Worm (Caenorhabditis elegans) whole organism, L4 larva: ENCODE results near the gene Y54G2A.10.

Experiments
- F26F4.8 ChIP-seq: fragments of 200-800 bp; sonication (Bioruptor generic); conservative IDR thresholded peaks from 2 replicates; pipeline ENCODE4 v1.3.6; 2022; ENCODE audit warnings: missing genetic modification characterization, missing compliant biosample characterization
- F37D6.2 ChIP-seq: sonication (generic microtip); optimal IDR thresholded peaks from 2 replicates; lab custom pipeline; 2016; ENCODE audit warnings: mild to moderate bottlenecking, missing genetic modification characterization, missing compliant biosample characterization
- Y105C5A.15 ChIP-seq: fragments of 200-800 bp; sonication (Bioruptor generic); IDR thresholded peaks from 2 replicates; pipeline ENCODE4 v1.3.6; 2022; ENCODE audit warnings: missing genetic modification characterization, missing compliant biosample characterization
- ZK337.2 ChIP-seq: fragments of 200-800 bp; sonication (Bioruptor generic); IDR thresholded peaks from 2 replicates; pipeline ENCODE4 v1.3.6; 2022; ENCODE audit warnings: missing genetic modification reagents, missing genetic modification characterization, missing compliant biosample characterization
- ZK546.5 ChIP-seq, 2 experiments: sonication (generic microtip); optimal IDR thresholded peaks; 2 replicates each; lab custom pipeline; 2017; ENCODE audit warnings: missing biosample characterization in 2 of 2, missing genetic modification characterization in 2 of 2
- ceh-20 ChIP-seq: fragments of 200-800 bp; sonication (Bioruptor generic); IDR thresholded peaks from 2 replicates; pipeline ENCODE4 v1.3.6; 2022; ENCODE audit warnings: missing genetic modification reagents, missing genetic modification characterization, missing compliant biosample characterization
- ctbp-1 ChIP-seq: fragments of 200-800 bp; sonication (Bioruptor generic); IDR thresholded peaks from 2 replicates; pipeline ENCODE4 v1.3.6; 2022; ENCODE audit warnings: missing genetic modification reagents, missing genetic modification characterization, missing compliant biosample characterization
- daf-16 ChIP-seq, 3 experiments: sonication (generic microtip); optimal IDR thresholded peaks; 2 replicates each; lab custom pipeline; 2016 to 2017; ENCODE audit warnings: missing genetic modification characterization in 3 of 3, missing genetic modification reagents in 3 of 3, mild to moderate bottlenecking in 2 of 3, missing compliant biosample characterization in 2 of 3, missing biosample characterization in 1 of 3, moderate library complexity in 1 of 3
- daf-8 ChIP-seq: fragments of 200-800 bp; sonication (Bioruptor generic); IDR thresholded peaks from 2 replicates; pipeline ENCODE4 v1.3.6; 2022; ENCODE audit warnings: missing genetic modification characterization, missing compliant biosample characterization
- dpl-1 ChIP-seq: fragments of 150-350 bp; optimal IDR thresholded peaks from 2 replicates; lab custom pipeline; 2014; ENCODE audit warnings: missing biosample characterization, missing genetic modification reagents, missing genetic modification characterization
- dve-1 ChIP-seq: sonication (generic microtip); optimal IDR thresholded peaks from 2 replicates; lab custom pipeline; 2017; ENCODE audit warnings: antibody characterized with exemption, mild to moderate bottlenecking, missing genetic modification characterization, missing compliant biosample characterization; ENCODE audit not compliant: insufficient read depth
- egl-43 ChIP-seq: fragments of 200-800 bp; sonication (Bioruptor generic); IDR thresholded peaks from 2 replicates; pipeline ENCODE4 v1.3.6; 2022; ENCODE audit warnings: missing genetic modification reagents, missing genetic modification characterization, missing compliant biosample characterization
- fos-1 ChIP-seq: fragments of 150-350 bp; optimal IDR thresholded peaks from 2 replicates; lab custom pipeline; 2014; ENCODE audit warnings: missing biosample characterization, missing genetic modification characterization
- hlh-30 ChIP-seq: sonication (generic microtip); optimal IDR thresholded peaks from 2 replicates; lab custom pipeline; 2017; ENCODE audit warnings: antibody characterized with exemption, mild to moderate bottlenecking, missing genetic modification characterization, missing compliant biosample characterization; ENCODE audit not compliant: insufficient read depth
- lim-7 ChIP-seq: fragments of 200-800 bp; sonication (Bioruptor generic); IDR thresholded peaks from 2 replicates; pipeline ENCODE4 v1.3.6; 2022; ENCODE audit warnings: missing genetic modification characterization, missing compliant biosample characterization
- lin-38 ChIP-seq: fragments of 200-800 bp; sonication (Bioruptor generic); IDR thresholded peaks from 2 replicates; pipeline ENCODE4 v1.3.6; 2022; ENCODE audit warnings: missing genetic modification reagents, missing genetic modification characterization, missing compliant biosample characterization
- lsy-2 ChIP-seq, 2 experiments: fragments of 150-350 bp in 1 of 2; sonication (generic microtip) in 1 of 2; optimal IDR thresholded peaks; 2 replicates each; lab custom pipeline; 2014 to 2017; ENCODE audit warnings: missing biosample characterization in 2 of 2, missing genetic modification characterization in 2 of 2
- madf-9 ChIP-seq: fragments of 200-800 bp; sonication (Bioruptor generic); conservative IDR thresholded peaks from 2 replicates; pipeline ENCODE4 v1.3.6; 2022; ENCODE audit warnings: missing genetic modification reagents, missing genetic modification characterization, missing compliant biosample characterization
- mdl-1 ChIP-seq, 2 experiments: fragments of 150-350 bp in 1 of 2; sonication (generic microtip) in 1 of 2; optimal IDR thresholded peaks; 2 replicates each; lab custom pipeline; 2014 to 2017; ENCODE audit warnings: missing biosample characterization in 2 of 2, missing genetic modification characterization in 2 of 2
- mep-1 ChIP-seq: fragments of 150-350 bp; sonication (generic microtip); optimal IDR thresholded peaks from 3 replicates; lab custom pipeline; 2014; ENCODE audit warnings: missing biosample characterization, missing genetic modification characterization
- mes-2 ChIP-seq: sonication (generic microtip); optimal IDR thresholded peaks from 2 replicates; lab custom pipeline; 2016; ENCODE audit warnings: missing genotype, mild to moderate bottlenecking, missing genetic modification characterization, missing compliant biosample characterization; ENCODE audit not compliant: poor library complexity, severe bottlenecking
- nhr-102 ChIP-seq: sonication (generic microtip); optimal IDR thresholded peaks from 2 replicates; lab custom pipeline; 2016; ENCODE audit warnings: mild to moderate bottlenecking, missing genetic modification characterization, moderate library complexity, missing compliant biosample characterization
- nhr-77 ChIP-seq: fragments of 150-350 bp; optimal IDR thresholded peaks from 2 replicates; lab custom pipeline; 2014; ENCODE audit warnings: missing biosample characterization, missing genetic modification characterization
- pha-4 ChIP-seq, 2 experiments: fragments of 150-350 bp in 1 of 2; fragments of 200-800 bp in 1 of 2; sonication (Bioruptor generic) in 1 of 2; IDR thresholded peaks in 1 of 2; optimal IDR thresholded peaks in 1 of 2; 2 replicates each; pipeline versions ENCODE4 v1.3.6 to Lab custom; 2014 to 2022; ENCODE audit warnings: missing genetic modification characterization in 2 of 2, missing genetic modification reagents in 2 of 2, missing biosample characterization in 1 of 2, missing compliant biosample characterization in 1 of 2
- php-3 ChIP-seq: fragments of 200-800 bp; sonication (Bioruptor generic); IDR thresholded peaks from 2 replicates; pipeline ENCODE4 v1.3.6; 2022; ENCODE audit warnings: missing genetic modification reagents, missing genetic modification characterization, missing compliant biosample characterization
- rbr-2 ChIP-seq: sonication (generic microtip); optimal IDR thresholded peaks from 2 replicates; lab custom pipeline; 2016; ENCODE audit warnings: missing genotype, missing genetic modification characterization, missing compliant biosample characterization
- saeg-2 ChIP-seq: fragments of 200-800 bp; sonication (Bioruptor generic); IDR thresholded peaks from 2 replicates; pipeline ENCODE4 v1.3.6; 2022; ENCODE audit warnings: missing genetic modification reagents, missing genetic modification characterization, missing compliant biosample characterization
- set-16 ChIP-seq: fragments of 200-800 bp; sonication (Bioruptor generic); IDR thresholded peaks from 2 replicates; pipeline ENCODE4 v1.3.6; 2022; ENCODE audit warnings: missing genetic modification reagents, missing genetic modification characterization, missing compliant biosample characterization
- snpc-1.2 ChIP-seq: fragments of 200-800 bp; sonication (Bioruptor generic); IDR thresholded peaks from 2 replicates; pipeline ENCODE4 v1.3.6; 2022; ENCODE audit warnings: missing genetic modification reagents, missing genetic modification characterization, missing compliant biosample characterization
- tra-1 ChIP-seq: fragments of 200-800 bp; sonication (Bioruptor generic); IDR thresholded peaks from 2 replicates; pipeline ENCODE4 v1.3.6; 2022; ENCODE audit warnings: missing genetic modification reagents, missing genetic modification characterization, missing compliant biosample characterization
- vab-7 ChIP-seq: fragments of 200-800 bp; sonication (Bioruptor generic); IDR thresholded peaks from 2 replicates; pipeline ENCODE4 v1.3.6; 2022; ENCODE audit warnings: missing genetic modification reagents, missing genetic modification characterization, missing compliant biosample characterization
- zfp-2 ChIP-seq: sonication (generic microtip); optimal IDR thresholded peaks from 2 replicates; lab custom pipeline; 2016; ENCODE audit warnings: mild to moderate bottlenecking, missing genetic modification characterization, missing compliant biosample characterization
- zfp-3 ChIP-seq: fragments of 200-800 bp; sonication (Bioruptor generic); conservative IDR thresholded peaks from 2 replicates; pipeline ENCODE4 v1.3.6; 2022; ENCODE audit warnings: missing genetic modification reagents, missing genetic modification characterization, missing compliant biosample characterization
- zip-2 ChIP-seq: fragments of 150-350 bp; optimal IDR thresholded peaks from 2 replicates; lab custom pipeline; 2014; ENCODE audit warnings: missing biosample characterization, missing genetic modification characterization
- ztf-11 ChIP-seq: fragments of 150-350 bp; optimal IDR thresholded peaks from 2 replicates; lab custom pipeline; 2014; ENCODE audit warnings: missing biosample characterization, missing genetic modification characterization

Gene Y54G2A.10

DNA sequence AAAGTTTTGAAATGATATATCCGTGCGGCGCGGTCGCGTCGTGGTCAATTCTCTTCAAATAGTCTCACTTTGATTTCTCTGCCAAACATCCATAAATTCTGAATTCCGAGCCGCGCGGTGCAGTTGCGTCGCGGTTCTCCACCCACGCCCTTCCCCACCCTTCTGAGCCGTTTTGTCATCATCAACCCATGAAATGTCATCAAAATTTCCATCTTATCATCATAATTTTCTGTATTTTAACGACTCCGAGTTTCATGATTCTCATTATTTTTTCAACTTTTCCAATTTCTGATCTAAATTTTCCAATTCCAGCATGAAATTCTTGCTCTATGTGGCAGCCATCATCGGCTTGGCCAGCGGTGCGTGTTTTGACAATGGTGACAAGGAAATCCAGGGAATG, 42.7 kb downstream of the Y54G2A.10 start, which contains the start of gene clec-84:
clec-84 (plus strand) TSS at position 301 of the 400 bp plus-strand sequence.
- TF ChIP-seq lin-38 (GFP tag; lab: Robert Waterston, UW), result no peak

DNA sequence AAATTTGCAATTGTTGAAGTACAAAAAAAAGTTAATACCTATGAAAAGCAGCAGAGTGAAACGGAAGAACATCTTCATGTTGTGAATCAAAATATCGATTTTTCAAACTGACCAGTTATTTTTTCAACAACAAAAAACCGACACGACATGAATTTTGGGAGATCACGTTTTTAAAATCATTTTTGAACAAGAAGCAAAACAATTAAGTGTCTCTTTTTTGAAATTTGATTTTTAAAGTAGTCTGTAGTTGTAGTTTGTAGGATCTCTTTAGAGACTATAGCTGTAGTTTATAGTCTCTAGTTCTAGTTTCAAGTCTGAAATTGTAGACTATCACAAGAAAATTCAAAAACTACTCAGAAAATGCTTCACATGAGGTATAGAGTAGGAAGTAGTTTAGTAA, 44.4 kb downstream of the Y54G2A.10 start, which contains the start of gene Y54G2A.15:
Y54G2A.15 (minus strand) TSS at position 101 of the 400 bp plus-strand sequence.
- TF ChIP-seq daf-16 (GFP tag; optimal IDR thresholded peaks at IDR 0.05; lab: Kevin White, UChicago) (no peak), daf-16 (tag; optimal IDR thresholded peaks at IDR 0.05; lab: Kevin White, UChicago) (no peak), ceh-20 (no peak), ctbp-1 (GFP tag; lab: Robert Waterston, UW) (no peak), daf-8 (no peak), zfp-2 (tag; lab: Kevin White, UChicago) (no peak), ztf-11 (tag; lab: Kevin White, UChicago) (no peak), rbr-2 (no peak), ZK337.2 (GFP tag; lab: Robert Waterston, UW) (no peak), saeg-2 (GFP tag; lab: Robert Waterston, UW) (no peak), nhr-102 (tag; lab: Kevin White, UChicago) (no peak), zfp-3 (no peak), tra-1 (GFP tag; lab: Robert Waterston, UW) (no peak), Y105C5A.15 (no peak), F26F4.8 (no peak), php-3 (GFP tag; lab: Robert Waterston, UW) (no peak), madf-9 (GFP tag; lab: Robert Waterston, UW) (no peak)

DNA sequence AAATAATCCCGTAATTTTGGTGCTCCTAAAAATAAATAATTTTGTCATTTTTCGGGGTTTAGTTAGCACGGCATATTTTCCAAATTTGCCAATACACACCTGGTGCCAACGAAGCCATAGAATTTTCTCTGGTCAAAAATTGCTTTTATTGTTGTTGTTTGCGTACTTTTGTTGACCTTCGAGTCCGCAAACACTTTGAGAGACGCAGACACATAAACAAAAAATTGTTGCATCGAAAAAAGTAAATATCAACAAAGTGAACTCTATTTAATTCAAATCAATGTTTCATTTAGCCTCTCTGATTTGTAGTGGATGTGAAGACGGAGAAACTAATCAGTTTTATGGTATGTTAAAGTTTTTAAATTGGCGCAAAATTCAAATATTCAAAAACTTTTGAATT, 46.8 kb downstream of the Y54G2A.10 start, which contains the start of gene Y54G2A.40:
Y54G2A.40 (plus strand) TSS at position 213 of the 400 bp plus-strand sequence.
- peak in 1 of 2 experiments; percentile 76 for TF ChIP-seq lsy-2 (tag; optimal IDR thresholded peaks at IDR 0.05; lab: Kevin White, UChicago)
- TF ChIP-seq mes-2 (tag; lab: Kevin White, UChicago), result peak; percentile 62
- TF ChIP-seq F37D6.2 (tag; lab: Kevin White, UChicago), result no peak
- TF ChIP-seq lin-38 (GFP tag; lab: Robert Waterston, UW), result peak; percentile 30; the same call in 1 of the 2 replicates
- no peak for TF ChIP-seq pha-4 (GFP tag; IDR thresholded peaks at IDR 0.05; lab: Robert Waterston, UW)
- peak; percentile 80 for TF ChIP-seq pha-4 (tag; optimal IDR thresholded peaks at IDR 0.05; lab: Kevin White, UChicago)
- no peak for TF ChIP-seq vab-7 (GFP tag; lab: Robert Waterston, UW)
- peak; percentile 33 for TF ChIP-seq dpl-1 (GFP tag; lab: Kevin White, UChicago)
- TF ChIP-seq dve-1 (tag; lab: Kevin White, UChicago), result peak; percentile 28
- peak in 1 of 2 experiments; percentile 81 for TF ChIP-seq daf-16 (GFP tag; optimal IDR thresholded peaks at IDR 0.05; lab: Kevin White, UChicago)
- peak; percentile 91 for TF ChIP-seq daf-16 (tag; optimal IDR thresholded peaks at IDR 0.05; lab: Kevin White, UChicago)
- TF ChIP-seq nhr-77 (tag; lab: Kevin White, UChicago), result peak; percentile 4
- TF ChIP-seq mep-1, result peak; percentile 14

DNA sequence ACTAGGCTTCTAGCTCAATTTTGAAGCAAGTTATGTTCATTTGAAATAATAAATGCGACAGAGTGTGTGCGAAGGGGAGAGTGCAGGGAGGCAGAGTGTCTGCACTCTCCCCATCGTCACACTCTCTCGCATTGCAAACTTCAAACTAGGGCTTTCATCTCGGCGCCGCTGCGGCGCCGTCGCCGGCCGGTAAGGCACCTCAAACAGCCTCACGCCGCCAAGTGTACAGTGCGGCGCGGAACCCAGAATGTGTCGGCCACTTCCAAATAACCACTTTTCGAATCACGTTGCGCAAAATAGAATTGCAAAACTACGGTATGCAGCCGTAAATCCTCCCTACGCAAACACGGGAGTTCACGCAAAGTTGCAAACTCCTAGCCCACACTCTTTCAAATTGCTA, 49.8 kb downstream of the Y54G2A.10 start:
- TF ChIP-seq vab-7 (GFP tag; lab: Robert Waterston, UW), result no peak
- TF ChIP-seq fos-1, result no peak
- no peak for TF ChIP-seq ZK546.5 (tag; optimal IDR thresholded peaks at IDR 0.05; lab: Kevin White, UChicago)
- peak; percentile 31; the same call in 1 of the 2 replicates for TF ChIP-seq snpc-1.2 (GFP tag; lab: Robert Waterston, UW)
- 0 out of 2 replicates have a peak, but pooled peaks have one; percentile 27 for TF ChIP-seq egl-43 (GFP tag; lab: Robert Waterston, UW)
- TF ChIP-seq hlh-30 (tag; lab: Kevin White, UChicago), result no peak
- TF ChIP-seq lim-7 (GFP tag; lab: Robert Waterston, UW), result no peak
- TF ChIP-seq set-16, result peak; percentile 77
- no peak for TF ChIP-seq zfp-2 (tag; lab: Kevin White, UChicago)
- no peak for TF ChIP-seq zip-2
- no peak for TF ChIP-seq mdl-1 (tag; optimal IDR thresholded peaks at IDR 0.05; lab: Kevin White, UChicago)
- TF ChIP-seq nhr-102 (tag; lab: Kevin White, UChicago), result no peak
- no peak for TF ChIP-seq rbr-2
- TF ChIP-seq, all 104 proteins: peak for 3
